Fruit fly (Drosophila melanogaster) whole organism, prepupa: ENCODE data around the gene Gr64f.
A peak's percentile ranks its signal among the peaks of the same experiment; 100 is the strongest.

Experiments
- Blimp-1 ChIP-seq: fragments of 200-800 bp; sonication (Bioruptor generic); optimal IDR thresholded peaks from 3 replicates; lab custom pipeline; 2017; ENCODE audit warnings: missing biosample characterization, missing genetic modification characterization, mild to moderate bottlenecking, moderate library complexity, missing genetic modification reagents
- CG10631 ChIP-seq: fragments of 200-800 bp; sonication (Bioruptor generic); optimal IDR thresholded peaks from 2 replicates; lab custom pipeline; 2016; ENCODE audit warnings: missing biosample characterization, missing genetic modification characterization
- CG10669 ChIP-seq: fragments of 200-800 bp; sonication (Bioruptor generic); optimal IDR thresholded peaks from 3 replicates; lab custom pipeline; 2018; ENCODE audit warnings: missing biosample characterization, mild to moderate bottlenecking, missing genetic modification characterization, moderate library complexity
- CG11294 ChIP-seq: fragments of 200-800 bp; sonication (Bioruptor generic); IDR thresholded peaks from 2 replicates; pipeline ENCODE4 v1.3.6; 2022; ENCODE audit warnings: missing biosample characterization, missing genetic modification characterization
- CG11762 ChIP-seq: fragments of 200-800 bp; sonication (Bioruptor generic); optimal IDR thresholded peaks from 3 replicates; lab custom pipeline; 2016; ENCODE audit warnings: missing biosample characterization, missing genetic modification characterization; ENCODE audit not compliant: insufficient read depth
- CG15336 ChIP-seq: fragments of 200-800 bp; sonication (Bioruptor generic); IDR thresholded peaks from 2 replicates; pipeline ENCODE4 v1.3.6; 2022; ENCODE audit warnings: missing biosample characterization, missing genetic modification characterization
- CG16779 ChIP-seq: fragments of 200-800 bp; sonication (Bioruptor generic); optimal IDR thresholded peaks from 3 replicates; lab custom pipeline; 2017; ENCODE audit warnings: missing biosample characterization, mild to moderate bottlenecking, missing genetic modification characterization
- CG3032 ChIP-seq: fragments of 200-800 bp; optimal IDR thresholded peaks from 2 replicates; lab custom pipeline; 2019; ENCODE audit warnings: missing biosample characterization, mild to moderate bottlenecking, missing genetic modification characterization, moderate library complexity
- CG31627 ChIP-seq: fragments of 200-800 bp; sonication (Bioruptor generic); optimal IDR thresholded peaks from 3 replicates; lab custom pipeline; 2016; ENCODE audit warnings: missing biosample characterization, missing genetic modification characterization
- CG32006 ChIP-seq: fragments of 200-800 bp; sonication (Bioruptor generic); optimal IDR thresholded peaks from 3 replicates; lab custom pipeline; 2017; ENCODE audit warnings: missing biosample characterization, mild to moderate bottlenecking, missing genetic modification characterization
- CG34406 ChIP-seq: fragments of 200-800 bp; sonication (Bioruptor generic); optimal IDR thresholded peaks from 3 replicates; lab custom pipeline; 2016; ENCODE audit warnings: missing biosample characterization, missing genetic modification characterization
- CG3919 ChIP-seq: fragments of 200-800 bp; sonication (Bioruptor generic); optimal IDR thresholded peaks from 3 replicates; lab custom pipeline; 2016; ENCODE audit warnings: missing biosample characterization, missing genetic modification characterization
- CG4318 ChIP-seq: fragments of 200-800 bp; sonication (Bioruptor generic); optimal IDR thresholded peaks from 3 replicates; lab custom pipeline; 2017; ENCODE audit warnings: missing biosample characterization, mild to moderate bottlenecking, missing genetic modification characterization
- CG6163 ChIP-seq: fragments of 200-800 bp; sonication (Bioruptor generic); IDR thresholded peaks from 3 replicates; pipeline ENCODE4 v1.3.6; 2022; ENCODE audit warnings: missing biosample characterization, missing genetic modification characterization
- CG6276 ChIP-seq: fragments of 200-800 bp; sonication (Bioruptor generic); optimal IDR thresholded peaks from 2 replicates; lab custom pipeline; 2017; ENCODE audit warnings: missing biosample characterization, mild to moderate bottlenecking, missing genetic modification characterization
- CG6792 ChIP-seq: fragments of 200-800 bp; sonication (Bioruptor generic); optimal IDR thresholded peaks from 3 replicates; lab custom pipeline; 2016; ENCODE audit warnings: missing biosample characterization, missing genetic modification characterization
- CG6808 ChIP-seq: fragments of 200-800 bp; sonication (Bioruptor generic); optimal IDR thresholded peaks from 3 replicates; lab custom pipeline; 2017; ENCODE audit warnings: missing biosample characterization, missing genetic modification characterization, mild to moderate bottlenecking, moderate library complexity, missing genetic modification reagents
- CG6854 ChIP-seq: fragments of 200-800 bp; sonication (Bioruptor generic); optimal IDR thresholded peaks from 2 replicates; lab custom pipeline; 2017; ENCODE audit warnings: missing biosample characterization, mild to moderate bottlenecking, missing genetic modification characterization
- CG8119 ChIP-seq: fragments of 200-800 bp; sonication (Bioruptor generic); IDR thresholded peaks from 3 replicates; pipeline ENCODE4 v1.3.6; 2022; ENCODE audit warnings: missing biosample characterization, missing genetic modification characterization
- CG8319 ChIP-seq: fragments of 200-800 bp; sonication (Bioruptor generic); optimal IDR thresholded peaks from 3 replicates; lab custom pipeline; 2016; ENCODE audit warnings: missing biosample characterization, missing genetic modification characterization
- CG8632 ChIP-seq: fragments of 200-800 bp; sonication (Bioruptor generic); optimal IDR thresholded peaks from 3 replicates; lab custom pipeline; 2016; ENCODE audit warnings: missing biosample characterization, missing genetic modification characterization
- Eip75B ChIP-seq: fragments of 200-800 bp; sonication (Bioruptor generic); optimal IDR thresholded peaks from 3 replicates; lab custom pipeline; 2016; ENCODE audit warnings: missing biosample characterization, missing genetic modification characterization
- Eip78C ChIP-seq: fragments of 200-800 bp; sonication (Bioruptor generic); peaks from one replicate; lab custom pipeline; 2016; ENCODE audit warnings: missing biosample characterization, missing genetic modification characterization
- Eip93F ChIP-seq: fragments of 200-800 bp; sonication (Bioruptor generic); optimal IDR thresholded peaks from 2 replicates; lab custom pipeline; 2016; ENCODE audit warnings: missing biosample characterization, mild to moderate bottlenecking, missing genetic modification characterization
- Ets96B ChIP-seq: fragments of 200-800 bp; optimal IDR thresholded peaks from 2 replicates; lab custom pipeline; 2019; ENCODE audit warnings: missing biosample characterization, mild to moderate bottlenecking, missing genetic modification characterization, moderate library complexity
- Gug ChIP-seq: fragments of 200-800 bp; sonication (Bioruptor generic); IDR thresholded peaks from 2 replicates; pipeline ENCODE4 v1.3.6; 2022; ENCODE audit warnings: missing biosample characterization, missing genetic modification characterization
- Hr38 ChIP-seq: sonication (Bioruptor generic); optimal IDR thresholded peaks from 2 replicates; lab custom pipeline; 2016; ENCODE audit warnings: missing biosample characterization, missing genetic modification characterization
- Hr39 ChIP-seq: fragments of 200-800 bp; sonication (Bioruptor generic); optimal IDR thresholded peaks from 2 replicates; lab custom pipeline; 2016; ENCODE audit warnings: missing biosample characterization, missing genetic modification characterization
- Hr4 ChIP-seq: fragments of 200-800 bp; sonication (Bioruptor generic); optimal IDR thresholded peaks from 3 replicates; lab custom pipeline; 2016; ENCODE audit warnings: missing biosample characterization, missing genetic modification characterization
- Lpt ChIP-seq: fragments of 200-800 bp; sonication (Bioruptor generic); optimal IDR thresholded peaks from 3 replicates; lab custom pipeline; 2016; ENCODE audit warnings: missing biosample characterization, missing genetic modification characterization
- Smox ChIP-seq: fragments of 200-800 bp; sonication (Bioruptor generic); optimal IDR thresholded peaks from 3 replicates; lab custom pipeline; 2016; ENCODE audit warnings: missing biosample characterization, missing genetic modification characterization
- Sox102F ChIP-seq: fragments of 200-800 bp; sonication (Bioruptor generic); optimal IDR thresholded peaks from 2 replicates; lab custom pipeline; 2016; ENCODE audit warnings: missing biosample characterization, mild to moderate bottlenecking, missing genetic modification characterization
- Sox14 ChIP-seq: fragments of 200-800 bp; sonication (Bioruptor generic); optimal IDR thresholded peaks from 3 replicates; lab custom pipeline; 2016; ENCODE audit warnings: missing biosample characterization, missing genetic modification characterization
- Sox15 ChIP-seq: fragments of 200-800 bp; sonication (Bioruptor generic); optimal IDR thresholded peaks from 3 replicates; lab custom pipeline; 2016; ENCODE audit warnings: missing biosample characterization, missing genetic modification characterization
- dac ChIP-seq: fragments of 200-800 bp; sonication (Bioruptor generic); optimal IDR thresholded peaks from 2 replicates; lab custom pipeline; 2017; ENCODE audit warnings: missing biosample characterization, mild to moderate bottlenecking, missing genetic modification characterization
- dsx ChIP-seq: fragments of 200-800 bp; optimal IDR thresholded peaks from 3 replicates; lab custom pipeline; 2019; ENCODE audit warnings: missing biosample characterization, mild to moderate bottlenecking, missing genetic modification characterization, moderate library complexity; ENCODE audit not compliant: poor library complexity, severe bottlenecking
- eg ChIP-seq: fragments of 200-800 bp; sonication (Bioruptor generic); IDR thresholded peaks from 3 replicates; pipeline ENCODE4 v1.3.6; 2022; ENCODE audit warnings: missing biosample characterization, missing genetic modification characterization
- esn ChIP-seq: fragments of 200-800 bp; sonication (Bioruptor generic); optimal IDR thresholded peaks from 2 replicates; lab custom pipeline; 2016; ENCODE audit warnings: missing biosample characterization, mild to moderate bottlenecking, missing genetic modification characterization, moderate library complexity
- fd85E ChIP-seq: fragments of 200-800 bp; sonication (Bioruptor generic); optimal IDR thresholded peaks from 3 replicates; lab custom pipeline; 2016; ENCODE audit warnings: missing biosample characterization, missing genetic modification characterization
- fkh ChIP-seq: fragments of 200-800 bp; sonication (Bioruptor generic); optimal IDR thresholded peaks from 3 replicates; lab custom pipeline; 2017; ENCODE audit warnings: missing biosample characterization, mild to moderate bottlenecking, missing genetic modification characterization, moderate library complexity
- lz ChIP-seq: fragments of 200-800 bp; sonication (Bioruptor generic); optimal IDR thresholded peaks from 3 replicates; lab custom pipeline; 2016; ENCODE audit warnings: missing biosample characterization, missing genetic modification characterization
- net ChIP-seq: fragments of 200-800 bp; sonication (Bioruptor generic); optimal IDR thresholded peaks from 3 replicates; lab custom pipeline; 2016; ENCODE audit warnings: missing biosample characterization, missing genetic modification characterization
- pdm3 ChIP-seq: fragments of 200-800 bp; sonication (Bioruptor generic); optimal IDR thresholded peaks from 3 replicates; lab custom pipeline; 2016; ENCODE audit warnings: missing biosample characterization, missing genetic modification characterization
- salr ChIP-seq, 2 experiments: fragments of 200-800 bp; sonication (Bioruptor generic); optimal IDR thresholded peaks; 3 replicates each; lab custom pipeline; 2016 to 2018; ENCODE audit warnings: missing biosample characterization in 2 of 2, missing genetic modification characterization in 2 of 2, mild to moderate bottlenecking in 1 of 2
- spab ChIP-seq: fragments of 200-800 bp; sonication (Bioruptor generic); optimal IDR thresholded peaks from 2 replicates; lab custom pipeline; 2017; ENCODE audit warnings: missing biosample characterization, mild to moderate bottlenecking, missing genetic modification characterization, missing genetic modification reagents
- ss ChIP-seq, 2 experiments: fragments of 200-800 bp; sonication (Bioruptor generic); optimal IDR thresholded peaks; 2 replicates in 1 of 2; 3 replicates in 1 of 2; lab custom pipeline; 2017 to 2018; ENCODE audit warnings: mild to moderate bottlenecking in 2 of 2, missing biosample characterization in 2 of 2, missing genetic modification characterization in 2 of 2, moderate library complexity in 1 of 2
- svp ChIP-seq: fragments of 200-800 bp; sonication (Bioruptor generic); peaks from one replicate; lab custom pipeline; 2016; ENCODE audit warnings: missing biosample characterization, missing genetic modification characterization
- vri ChIP-seq: fragments of 200-800 bp; sonication (Bioruptor generic); optimal IDR thresholded peaks from 3 replicates; lab custom pipeline; 2016; ENCODE audit warnings: missing biosample characterization, mild to moderate bottlenecking, missing genetic modification characterization

Gr64f gene

dm6 chr3L:4070996-4071379, 35.4 kb downstream of the Gr64f start (continued):
- TF ChIP-seq CG6854 (GFP tag; lab: Kevin White, UChicago) (no peak), lz (peak; percentile 38), fkh (GFP tag; lab: Kevin White, UChicago) (no peak), CG10631 (GFP tag; lab: Kevin White, UChicago) (peak; percentile 86), CG6276 (GFP tag; lab: Kevin White, UChicago) (no peak), CG6792 (GFP tag; lab: Kevin White, UChicago) (no peak), Lpt (GFP tag; lab: Kevin White, UChicago) (peak; percentile 56), Gug (GFP tag; lab: Robert Waterston, UW) (peak; percentile 94), CG16779 (tag; lab: Kevin White, UChicago) (no peak), net (GFP tag; lab: Kevin White, UChicago) (no peak), Smox (peak; percentile 55), CG6163 (peak; percentile 97), Sox15 (GFP tag; lab: Kevin White, UChicago) (peak; percentile 51), CG3919 (peak; percentile 88), svp (no peak), dsx (GFP tag; lab: Kevin White, UChicago) (peak; percentile 75), CG11294 (GFP tag; lab: Robert Waterston, UW) (peak; percentile 92), Blimp-1 (GFP tag; lab: Kevin White, UChicago) (no peak), CG32006 (GFP tag; lab: Kevin White, UChicago) (peak; percentile 44), CG15336 (GFP tag; lab: Robert Waterston, UW) (peak; percentile 90), CG8119 (GFP tag; lab: Robert Waterston, UW) (peak; percentile 83), Ets96B (peak; percentile 94), pdm3 (peak; percentile 79), CG31627 (peak; percentile 76), vri (GFP tag; lab: Kevin White, UChicago) (no peak), Sox14 (GFP tag; lab: Kevin White, UChicago) (peak; percentile 84), eg (GFP tag; lab: Robert Waterston, UW) (peak; percentile 95), Hr38 (GFP tag; lab: Kevin White, UChicago) (no peak)

dm6 chr3L:4071561-4072049, 36.0 kb downstream of the Gr64f start, which contains the start of gene wit:
Gene wit, minus strand, starts transcription at chr3L:4071717.
- TF ChIP-seq Eip93F (GFP tag; lab: Kevin White, UChicago) (no peak), esn (GFP tag; lab: Kevin White, UChicago) (peak; percentile 38), CG16779 (tag; lab: Kevin White, UChicago) (peak; percentile 52), svp (peak; percentile 85), Hr39 (peak; percentile 3), dac (GFP tag; lab: Kevin White, UChicago) (no peak), Sox14 (GFP tag; lab: Kevin White, UChicago) (peak; percentile 29), lz (peak; percentile 24), CG6854 (GFP tag; lab: Kevin White, UChicago) (peak; percentile 87), salr (GFP tag; optimal IDR thresholded peaks at IDR 0.05; lab: Kevin White, UChicago) (no peak), Hr4 (peak; percentile 56), CG34406 (GFP tag; lab: Kevin White, UChicago) (peak; percentile 13), fd85E (GFP tag; lab: Kevin White, UChicago) (no peak), CG8319 (GFP tag; lab: Kevin White, UChicago) (no peak), CG11294 (GFP tag; lab: Robert Waterston, UW) (no peak), CG11762 (GFP tag; lab: Kevin White, UChicago) (no peak), CG6808 (GFP tag; lab: Kevin White, UChicago) (no peak), Eip78C (peak; percentile 75), Hr38 (GFP tag; lab: Kevin White, UChicago) (no peak), CG10669 (GFP tag; lab: Kevin White, UChicago) (no peak), CG6276 (GFP tag; lab: Kevin White, UChicago) (peak; percentile 58), spab (GFP tag; lab: Kevin White, UChicago) (no peak), pdm3 (peak; percentile 40), CG3919 (peak; percentile 63), net (GFP tag; lab: Kevin White, UChicago) (peak; percentile 38), CG3032 (no peak), Eip75B (GFP tag; lab: Kevin White, UChicago) (peak; percentile 14), CG10631 (GFP tag; lab: Kevin White, UChicago) (no peak), Sox15 (GFP tag; lab: Kevin White, UChicago) (no peak), Sox102F (GFP tag; lab: Kevin White, UChicago) (peak; percentile 80), CG8632 (GFP tag; lab: Kevin White, UChicago) (no peak), eg (GFP tag; lab: Robert Waterston, UW) (peak; percentile 65; the same call in 2 of the 3 replicates), Smox (peak; percentile 31), fkh (GFP tag; lab: Kevin White, UChicago) (peak; percentile 21), CG4318 (GFP tag; lab: Kevin White, UChicago) (no peak), ss (GFP tag; optimal IDR thresholded peaks at IDR 0.05; lab: Kevin White, UChicago) (peak; percentile 35 to 43)
